Worm (Caenorhabditis elegans): ENCODE measurements around the gene Y116A8C.43.
"Not testable (repeated sequence)": the region's sequence is repeated elsewhere in the genome, so short reads cannot be mapped to it uniquely, and the experiment has no call there.

The Y116A8C.43 gene

DNA sequence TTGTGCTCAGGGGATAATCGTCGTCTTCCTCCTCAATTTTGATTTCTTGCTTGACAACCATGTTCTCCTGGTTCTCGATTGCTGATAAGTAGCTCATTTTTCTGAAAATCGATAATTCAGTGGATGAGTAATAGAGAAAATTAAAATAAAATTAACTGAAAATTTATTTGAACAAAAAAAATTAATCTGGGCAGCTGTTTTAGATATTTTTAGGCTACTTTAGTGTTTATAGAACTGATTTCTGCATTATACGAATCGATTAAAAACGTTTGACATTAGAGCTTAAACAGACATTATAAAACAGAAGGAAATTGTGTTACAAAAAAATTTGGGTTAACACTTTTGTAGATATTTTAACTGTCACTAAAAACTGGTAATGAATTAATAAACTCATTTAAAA lies 40.4 kb upstream of the Y116A8C.43 start, which contains the start of gene athp-3:
Gene athp-3, minus strand, starts transcription at position 101 of the 400 bp plus-strand sequence.
- TF ChIP-seq nhr-84 (tag; optimal IDR thresholded peaks at IDR 0.05) (no peak), pax-3 (tag; optimal IDR thresholded peaks at IDR 0.05) (no peak), zag-1 (tag; optimal IDR thresholded peaks at IDR 0.05) (no peak), mep-1 (tag; optimal IDR thresholded peaks at IDR 0.05) (no peak), C34B4.2 (tag; optimal IDR thresholded peaks at IDR 0.05) (no peak), nhr-28 (tag; optimal IDR thresholded peaks at IDR 0.05) (no peak)

ce11 chrIV:17053261-17053660 lies 35.4 kb upstream of the Y116A8C.43 start, which contains the start of gene Y116A8C.23:
TSS of gene Y116A8C.23 (plus strand) at chrIV:17053561.
- no peak for TF ChIP-seq lin-39 (tag; optimal IDR thresholded peaks at IDR 0.05)
- no peak for TF ChIP-seq nhr-77 (tag; optimal IDR thresholded peaks at IDR 0.05)
- no peak for TF ChIP-seq ets-5 (GFP tag; IDR thresholded peaks at IDR 0.05)
- TF ChIP-seq ceh-88 (GFP tag; IDR thresholded peaks at IDR 0.05): no peak
- TF ChIP-seq sox-4 (tag; optimal IDR thresholded peaks at IDR 0.05): no peak
- TF ChIP-seq mep-1 (tag; optimal IDR thresholded peaks at IDR 0.05): no peak
- no peak for TF ChIP-seq skn-1 (tag; optimal IDR thresholded peaks at IDR 0.05)
- no peak for TF ChIP-seq fkh-10 (GFP tag; optimal IDR thresholded peaks at IDR 0.05)
- no peak for TF ChIP-seq pqm-1 (tag; optimal IDR thresholded peaks at IDR 0.05)
- no peak for TF ChIP-seq fos-1 (tag; optimal IDR thresholded peaks at IDR 0.05)
- TF ChIP-seq Y116A8C.19 (tag; optimal IDR thresholded peaks at IDR 0.05; ENCODE audit: borderline replicate concordance): no peak
- no peak for TF ChIP-seq sup-37 (GFP tag; optimal IDR thresholded peaks at IDR 0.05)
- no peak for TF ChIP-seq vab-15 (tag; optimal IDR thresholded peaks at IDR 0.05)
- no peak for TF ChIP-seq fkh-4 (tag; optimal IDR thresholded peaks at IDR 0.05; ENCODE audit: borderline replicate concordance)
- TF ChIP-seq nhr-85 (tag): no peak
- TF ChIP-seq tbx-2 (tag; optimal IDR thresholded peaks at IDR 0.05): no peak

DNA sequence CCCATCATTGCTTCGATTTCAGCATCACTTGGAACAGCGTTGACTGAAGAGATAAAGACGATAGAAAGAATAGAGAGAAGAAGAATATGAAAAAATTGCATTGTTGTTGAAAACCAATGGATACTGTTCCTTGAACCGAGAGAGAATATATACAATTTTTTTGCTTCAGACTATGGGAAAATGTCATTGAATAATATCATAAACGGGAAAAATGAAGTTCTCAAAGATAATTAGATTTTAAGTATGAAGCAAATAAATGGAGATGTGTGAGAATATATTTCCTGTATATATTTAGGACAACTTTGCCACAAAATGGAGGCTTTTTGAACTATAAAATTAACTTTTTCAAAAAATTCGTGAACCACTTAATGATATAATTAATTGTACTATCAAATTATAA lies 30.6 kb upstream of the Y116A8C.43 start, which contains the start of gene Y116A8C.44:
Gene Y116A8C.44, minus strand, starts transcription at position 101 of the 400 bp plus-strand sequence.
- TF ChIP-seq efl-1 (optimal IDR thresholded peaks at IDR 0.05) (no peak), efl-1 (GFP tag; optimal IDR thresholded peaks at IDR 0.05 in 1 of 2) (peak in 1 of 2 experiments; percentile 52), dpl-1 (GFP tag; optimal IDR thresholded peaks at IDR 0.05) (no peak)

DNA sequence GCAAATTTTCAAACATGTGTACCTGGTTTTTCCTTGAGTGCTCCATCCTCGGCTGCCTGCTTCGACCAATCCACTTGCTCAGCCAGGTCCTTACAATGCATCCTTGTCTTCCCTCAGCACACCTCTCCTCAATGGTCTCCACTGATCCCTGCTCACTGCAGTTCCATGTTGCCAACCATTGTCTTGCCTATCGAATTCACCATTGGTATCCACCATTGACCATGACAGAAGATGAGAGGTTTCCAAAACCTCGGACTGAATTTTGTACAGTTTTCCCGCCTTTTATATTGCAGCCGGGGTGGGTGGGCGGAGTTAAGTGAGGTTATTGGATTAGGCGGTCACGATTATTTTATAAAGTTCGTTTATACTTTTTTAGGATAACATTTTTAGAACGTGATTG lies 25.0 kb upstream of the Y116A8C.43 start, which contains the start of gene Y116A8C.467:
Gene Y116A8C.467, minus strand, starts transcription at position 101 of the 400 bp plus-strand sequence.
- not testable (repeated sequence) for TF ChIP-seq fkh-10 (GFP tag; optimal IDR thresholded peaks at IDR 0.05); alr-1 (tag; optimal IDR thresholded peaks at IDR 0.05; ENCODE audit: borderline replicate concordance); C34B4.2 (tag; optimal IDR thresholded peaks at IDR 0.05)

DNA sequence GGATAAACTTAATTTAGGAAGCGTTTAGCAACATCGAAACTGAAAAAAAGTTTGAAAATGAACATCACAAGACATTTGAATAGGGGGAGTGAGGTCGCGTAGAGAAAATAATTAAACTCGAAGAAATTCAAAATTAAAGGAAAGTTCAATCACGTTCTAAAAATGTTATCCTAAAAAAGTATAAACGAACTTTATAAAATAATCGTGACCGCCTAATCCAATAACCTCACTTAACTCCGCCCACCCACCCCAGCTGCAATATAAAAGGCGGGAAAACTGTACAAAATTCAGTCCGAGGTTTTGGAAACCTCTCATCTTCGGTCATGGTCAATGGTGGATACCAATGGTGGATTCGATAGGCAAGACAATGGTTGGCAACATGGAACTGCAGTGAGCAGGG lies 23.7 kb upstream of the Y116A8C.43 start, which contains the start of gene Y116A8C.465:
Gene Y116A8C.465, plus strand, starts transcription at position 301 of the 400 bp plus-strand sequence.
- not testable (repeated sequence) for TF ChIP-seq fkh-4 (tag; optimal IDR thresholded peaks at IDR 0.05; ENCODE audit: borderline replicate concordance); dsc-1 (tag; optimal IDR thresholded peaks at IDR 0.05); ztf-11 (tag; optimal IDR thresholded peaks at IDR 0.05)

DNA sequence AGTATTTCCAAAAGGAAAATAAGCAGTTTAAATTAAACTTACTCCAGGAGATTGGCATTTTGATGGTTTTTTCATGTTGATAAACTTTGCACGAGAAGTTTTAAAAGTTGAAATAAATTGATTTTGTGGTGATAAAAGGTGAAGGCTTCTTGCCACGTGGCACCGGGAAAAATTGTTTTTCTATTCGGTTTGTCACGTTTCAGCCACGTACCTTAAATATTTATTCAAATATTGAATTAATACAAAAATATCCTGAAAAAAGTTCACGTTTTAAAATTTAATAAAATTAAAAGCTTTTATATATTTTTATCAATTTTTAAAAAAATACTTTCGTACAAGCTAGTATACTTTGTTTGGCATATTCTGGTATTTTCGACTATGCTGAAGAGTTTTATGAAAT lies 17.9 kb upstream of the Y116A8C.43 start, which contains the start of gene Y116A8C.24:
Gene Y116A8C.24, minus strand, starts transcription at position 101 of the 400 bp plus-strand sequence.
- not testable (repeated sequence) for TF ChIP-seq ama-1 (optimal IDR thresholded peaks at IDR 0.05); ceh-88 (GFP tag; IDR thresholded peaks at IDR 0.05); elt-2 (tag; optimal IDR thresholded peaks at IDR 0.05)

DNA sequence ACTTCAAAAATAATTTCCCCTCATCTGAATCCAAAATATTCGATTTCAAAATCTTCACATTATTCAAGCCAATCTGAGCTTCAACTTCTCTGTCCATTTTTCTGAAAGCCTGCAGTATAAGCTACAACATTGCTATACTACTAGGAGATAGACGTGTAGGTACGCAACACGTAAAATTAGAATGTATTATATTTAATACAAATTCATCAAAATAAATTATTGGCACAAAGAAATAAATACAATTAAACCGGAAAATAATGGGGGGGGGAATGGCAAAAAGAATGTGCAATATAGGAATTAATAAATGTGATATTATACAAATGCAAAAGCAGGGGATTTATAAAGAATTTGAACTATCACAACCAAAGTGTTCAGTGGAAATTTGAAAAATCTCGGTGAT lies 10.0 kb upstream of the Y116A8C.43 start, which contains the start of gene Y116A8C.25:
Gene Y116A8C.25, minus strand, starts transcription at position 101 of the 400 bp plus-strand sequence.
- TF ChIP-seq unc-62 (GFP tag; optimal IDR thresholded peaks at IDR 0.05): no peak
- no peak for TF ChIP-seq ceh-82 (tag; optimal IDR thresholded peaks at IDR 0.05)
- TF ChIP-seq ceh-90 (tag; optimal IDR thresholded peaks at IDR 0.05): no peak
- TF ChIP-seq lin-15B (tag; optimal IDR thresholded peaks at IDR 0.05): no peak
- TF ChIP-seq nhr-47 (tag; optimal IDR thresholded peaks at IDR 0.05): no peak
- TF ChIP-seq blmp-1 (tag; optimal IDR thresholded peaks at IDR 0.05): no peak
- no peak for TF ChIP-seq lin-14 (GFP tag; optimal IDR thresholded peaks at IDR 0.05)

Measured in whole organism, L1 larva.